Worm (Caenorhabditis elegans) whole organism, young adult: ENCODE measurements around the gene W06G6.17.

Source experiments
- B0035.1 ChIP-seq: sonication (generic microtip); optimal IDR thresholded peaks from 2 replicates; lab custom pipeline; 2016; ENCODE audit warnings: missing genetic modification characterization, mild to moderate bottlenecking, missing compliant biosample characterization, missing genotype, missing genetic modification reagents
- B0261.1 ChIP-seq: sonication (generic microtip); optimal IDR thresholded peaks from 2 replicates; lab custom pipeline; 2016; ENCODE audit warnings: mild to moderate bottlenecking, missing genetic modification characterization, moderate library complexity, missing compliant biosample characterization
- C06A6.2 ChIP-seq: fragments of 200-800 bp; sonication (Bioruptor generic); conservative IDR thresholded peaks from 2 replicates; pipeline ENCODE4 v1.3.6; 2022; ENCODE audit warnings: missing genetic modification characterization, missing compliant biosample characterization
- F10E7.11 ChIP-seq: sonication (generic microtip); optimal IDR thresholded peaks from 2 replicates; lab custom pipeline; 2017; ENCODE audit warnings: mild to moderate bottlenecking, missing genetic modification characterization, moderate library complexity, missing compliant biosample characterization
- F22D6.2 ChIP-seq: sonication (generic microtip); optimal IDR thresholded peaks from 2 replicates; lab custom pipeline; 2016; ENCODE audit warnings: mild to moderate bottlenecking, missing genetic modification characterization, missing compliant biosample characterization
- F37B4.10 ChIP-seq: fragments of 200-800 bp; sonication (Bioruptor generic); IDR thresholded peaks from 2 replicates; pipeline ENCODE4 v1.3.6; 2022; ENCODE audit warnings: missing genetic modification characterization, missing compliant biosample characterization
- F39B2.1 ChIP-seq: fragments of 200-800 bp; sonication (Bioruptor generic); IDR thresholded peaks from 2 replicates; pipeline ENCODE4 v1.3.6; 2022; ENCODE audit warnings: missing genetic modification reagents, missing genetic modification characterization, missing compliant biosample characterization
- F49E8.2 ChIP-seq: sonication (generic microtip); optimal IDR thresholded peaks from 3 replicates; lab custom pipeline; 2017; ENCODE audit warnings: missing genetic modification characterization, mild to moderate bottlenecking, missing compliant biosample characterization, antibody characterized with exemption, moderate library complexity; ENCODE audit not compliant: insufficient read depth
- F52B5.7 ChIP-seq: sonication (generic microtip); optimal IDR thresholded peaks from 2 replicates; lab custom pipeline; 2016; ENCODE audit warnings: mild to moderate bottlenecking, missing genetic modification characterization, missing compliant biosample characterization
- F57A8.1 ChIP-seq: fragments of 200-800 bp; sonication (Bioruptor generic); optimal IDR thresholded peaks from 2 replicates; lab custom pipeline; 2018; ENCODE audit warnings: mild to moderate bottlenecking, missing genetic modification characterization, moderate library complexity, missing compliant biosample characterization
- F57C9.4 ChIP-seq: sonication (generic microtip); optimal IDR thresholded peaks from 2 replicates; lab custom pipeline; 2017; ENCODE audit warnings: mild to moderate bottlenecking, missing genetic modification characterization, missing compliant biosample characterization
- T07F8.4 ChIP-seq: sonication (generic microtip); optimal IDR thresholded peaks from 2 replicates; lab custom pipeline; 2016; ENCODE audit warnings: mild to moderate bottlenecking, missing genetic modification characterization, moderate library complexity, missing compliant biosample characterization
- Y53F4B.3 ChIP-seq: fragments of 200-800 bp; sonication (Bioruptor generic); IDR thresholded peaks from 2 replicates; pipeline ENCODE4 v1.3.6; 2022; ENCODE audit warnings: missing genetic modification reagents, missing genetic modification characterization, missing compliant biosample characterization
- Y56A3A.18 ChIP-seq: fragments of 200-800 bp; sonication (Bioruptor generic); IDR thresholded peaks from 2 replicates; pipeline ENCODE4 v1.3.6; 2022; ENCODE audit warnings: missing genetic modification reagents, missing genetic modification characterization, missing compliant biosample characterization
- Y79H2A.3 ChIP-seq: fragments of 200-800 bp; sonication (Bioruptor generic); conservative IDR thresholded peaks from 2 replicates; pipeline ENCODE4 v1.3.6; 2022; ENCODE audit warnings: missing genetic modification reagents, missing genetic modification characterization, missing compliant biosample characterization
- Y95B8A.8 ChIP-seq: fragments of 200-800 bp; sonication (Bioruptor generic); IDR thresholded peaks from 2 replicates; pipeline ENCODE4 v1.3.6; 2022; ENCODE audit warnings: missing genetic modification reagents, missing genetic modification characterization, missing compliant biosample characterization
- akir-1 ChIP-seq: fragments of 200-800 bp; sonication (Bioruptor generic); optimal IDR thresholded peaks from 2 replicates; lab custom pipeline; 2018; ENCODE audit warnings: mild to moderate bottlenecking, missing genetic modification characterization, moderate library complexity, missing compliant biosample characterization
- athp-1 ChIP-seq: sonication (generic microtip); optimal IDR thresholded peaks from 2 replicates; lab custom pipeline; 2017; ENCODE audit warnings: mild to moderate bottlenecking, missing genetic modification characterization, missing compliant biosample characterization
- attf-5 ChIP-seq: fragments of 200-800 bp; sonication (Bioruptor generic); optimal IDR thresholded peaks from 2 replicates; lab custom pipeline; 2018; ENCODE audit warnings: mild to moderate bottlenecking, missing genetic modification characterization, missing compliant biosample characterization
- attf-6 ChIP-seq: fragments of 200-800 bp; sonication (Bioruptor generic); IDR thresholded peaks from 2 replicates; pipeline ENCODE4 v1.3.6; 2022; ENCODE audit warnings: missing genetic modification reagents, missing genetic modification characterization, missing compliant biosample characterization
- cebp-1 ChIP-seq, 2 experiments: fragments of 200-800 bp in 1 of 2; sonication (Bioruptor generic) in 1 of 2; sonication (generic microtip) in 1 of 2; IDR thresholded peaks in 1 of 2; optimal IDR thresholded peaks in 1 of 2; 2 replicates each; pipeline versions ENCODE4 v1.3.6 to Lab custom; 2017 to 2022; ENCODE audit warnings: missing compliant biosample characterization in 2 of 2, missing genetic modification characterization in 2 of 2, mild to moderate bottlenecking in 1 of 2, missing genetic modification reagents in 1 of 2, moderate library complexity in 1 of 2
- die-1 ChIP-seq: sonication (generic microtip); optimal IDR thresholded peaks from 2 replicates; lab custom pipeline; 2016; ENCODE audit warnings: missing genotype, mild to moderate bottlenecking, missing genetic modification characterization, missing compliant biosample characterization
- dox-1 ChIP-seq: fragments of 200-800 bp; sonication (Bioruptor generic); IDR thresholded peaks from 2 replicates; pipeline ENCODE4 v1.3.6; 2022; ENCODE audit warnings: missing genetic modification reagents, missing genetic modification characterization, missing compliant biosample characterization
- dpl-1 ChIP-seq: fragments of 150-350 bp; optimal IDR thresholded peaks from 2 replicates; lab custom pipeline; 2014; ENCODE audit warnings: missing biosample characterization, missing genetic modification reagents, missing genetic modification characterization
- efl-1 ChIP-seq: fragments of 150-350 bp; optimal IDR thresholded peaks from 2 replicates; lab custom pipeline; 2014; ENCODE audit warnings: missing biosample characterization, missing genetic modification reagents, missing genetic modification characterization
- egl-18 ChIP-seq: fragments of 200-800 bp; sonication (Bioruptor generic); IDR thresholded peaks from 2 replicates; pipeline ENCODE4 v1.3.6; 2022; ENCODE audit warnings: missing genetic modification reagents, missing genetic modification characterization, missing compliant biosample characterization
- egl-44 ChIP-seq: fragments of 200-800 bp; sonication (Bioruptor generic); IDR thresholded peaks from 2 replicates; pipeline ENCODE4 v1.3.6; 2022; ENCODE audit warnings: missing genetic modification reagents, missing genetic modification characterization, missing compliant biosample characterization
- ekl-4 ChIP-seq: fragments of 200-800 bp; sonication (Bioruptor generic); IDR thresholded peaks from 2 replicates; pipeline ENCODE4 v1.3.6; 2022; ENCODE audit warnings: missing genetic modification reagents, missing genetic modification characterization, missing compliant biosample characterization
- fkh-3 ChIP-seq: sonication (generic microtip); optimal IDR thresholded peaks from 2 replicates; lab custom pipeline; 2016; ENCODE audit warnings: mild to moderate bottlenecking, missing genetic modification characterization, missing compliant biosample characterization
- him-1 ChIP-seq: sonication (generic microtip); optimal IDR thresholded peaks from 2 replicates; lab custom pipeline; 2016; ENCODE audit warnings: missing genotype, missing genetic modification reagents, missing genetic modification characterization, missing compliant biosample characterization
- hmg-20 ChIP-seq: fragments of 200-800 bp; sonication (Bioruptor generic); IDR thresholded peaks from 2 replicates; pipeline ENCODE4 v1.3.6; 2022; ENCODE audit warnings: missing genetic modification reagents, missing genetic modification characterization, missing compliant biosample characterization
- lag-1 ChIP-seq: fragments of 200-800 bp; sonication (Bioruptor generic); IDR thresholded peaks from 2 replicates; pipeline ENCODE4 v1.3.6; 2022; ENCODE audit warnings: missing genetic modification reagents, missing genetic modification characterization, missing compliant biosample characterization
- let-526 ChIP-seq: fragments of 200-800 bp; sonication (Bioruptor generic); IDR thresholded peaks from 2 replicates; pipeline ENCODE4 v1.3.6; 2022; ENCODE audit warnings: missing genetic modification reagents, missing genetic modification characterization, missing compliant biosample characterization
- lin-26 ChIP-seq: fragments of 200-800 bp; sonication (Bioruptor generic); IDR thresholded peaks from 2 replicates; pipeline ENCODE4 v1.3.6; 2022; ENCODE audit warnings: missing genetic modification reagents, missing genetic modification characterization, missing compliant biosample characterization
- lsl-1 ChIP-seq: fragments of 200-800 bp; sonication (Bioruptor generic); optimal IDR thresholded peaks from 2 replicates; lab custom pipeline; 2018; ENCODE audit warnings: mild to moderate bottlenecking, missing genetic modification characterization, moderate library complexity, missing compliant biosample characterization
- madf-10 ChIP-seq: sonication (generic microtip); optimal IDR thresholded peaks from 2 replicates; lab custom pipeline; 2016; ENCODE audit warnings: mild to moderate bottlenecking, missing genetic modification characterization, missing compliant biosample characterization
- madf-6 ChIP-seq: fragments of 200-800 bp; sonication (Bioruptor generic); IDR thresholded peaks from 2 replicates; pipeline ENCODE4 v1.3.6; 2022; ENCODE audit warnings: missing genetic modification reagents, missing genetic modification characterization, missing compliant biosample characterization
- madf-8 ChIP-seq: fragments of 200-800 bp; sonication (Bioruptor generic); conservative IDR thresholded peaks from 2 replicates; pipeline ENCODE4 v1.3.6; 2022; ENCODE audit warnings: missing genetic modification reagents, missing genetic modification characterization, missing compliant biosample characterization
- mel-28 ChIP-seq: sonication (generic microtip); optimal IDR thresholded peaks from 2 replicates; lab custom pipeline; 2016; ENCODE audit warnings: borderline replicate concordance, mild to moderate bottlenecking, missing genetic modification characterization, missing compliant biosample characterization
- nhr-179 ChIP-seq: sonication (generic microtip); optimal IDR thresholded peaks from 2 replicates; lab custom pipeline; 2016; ENCODE audit warnings: mild to moderate bottlenecking, missing genetic modification characterization, missing compliant biosample characterization
- snpc-3.4 ChIP-seq: sonication (generic microtip); optimal IDR thresholded peaks from 2 replicates; lab custom pipeline; 2017; ENCODE audit warnings: missing genetic modification characterization, mild to moderate bottlenecking, missing compliant biosample characterization, antibody characterized with exemption, moderate library complexity, missing genotype, missing genetic modification reagents
- tbp1 ChIP-seq: fragments of 200-800 bp; sonication (Bioruptor generic); optimal IDR thresholded peaks from 2 replicates; lab custom pipeline; 2018; ENCODE audit warnings: mild to moderate bottlenecking, missing genetic modification characterization, missing compliant biosample characterization
- tlf-1 ChIP-seq: fragments of 200-800 bp; sonication (Bioruptor generic); optimal IDR thresholded peaks from 2 replicates; lab custom pipeline; 2018; ENCODE audit warnings: mild to moderate bottlenecking, missing genetic modification characterization, missing compliant biosample characterization
- unc-130 ChIP-seq: sonication (generic microtip); optimal IDR thresholded peaks from 2 replicates; lab custom pipeline; 2016; ENCODE audit warnings: missing genetic modification reagents, missing genetic modification characterization, missing compliant biosample characterization
- zfh-2 ChIP-seq: fragments of 200-800 bp; sonication (Bioruptor generic); conservative IDR thresholded peaks from 2 replicates; pipeline ENCODE4 v1.3.6; 2022; ENCODE audit warnings: missing genetic modification reagents, missing genetic modification characterization, missing compliant biosample characterization
- ztf-18 ChIP-seq: sonication (generic microtip); optimal IDR thresholded peaks from 2 replicates; lab custom pipeline; 2016; ENCODE audit warnings: missing genotype, mild to moderate bottlenecking, missing genetic modification characterization, missing compliant biosample characterization
- ztf-25 ChIP-seq: fragments of 200-800 bp; sonication (Bioruptor generic); IDR thresholded peaks from 2 replicates; pipeline ENCODE4 v1.3.6; 2022; ENCODE audit warnings: missing genetic modification reagents, missing genetic modification characterization, missing compliant biosample characterization
- ztf-26 ChIP-seq: sonication (generic microtip); optimal IDR thresholded peaks from 2 replicates; lab custom pipeline; 2017; ENCODE audit warnings: missing genetic modification characterization, missing compliant biosample characterization
- ztf-28 ChIP-seq: fragments of 200-800 bp; sonication (Bioruptor generic); IDR thresholded peaks from 2 replicates; pipeline ENCODE4 v1.3.6; 2022; ENCODE audit warnings: missing genetic modification reagents, missing genetic modification characterization, missing compliant biosample characterization

W06G6.17 gene

DNA sequence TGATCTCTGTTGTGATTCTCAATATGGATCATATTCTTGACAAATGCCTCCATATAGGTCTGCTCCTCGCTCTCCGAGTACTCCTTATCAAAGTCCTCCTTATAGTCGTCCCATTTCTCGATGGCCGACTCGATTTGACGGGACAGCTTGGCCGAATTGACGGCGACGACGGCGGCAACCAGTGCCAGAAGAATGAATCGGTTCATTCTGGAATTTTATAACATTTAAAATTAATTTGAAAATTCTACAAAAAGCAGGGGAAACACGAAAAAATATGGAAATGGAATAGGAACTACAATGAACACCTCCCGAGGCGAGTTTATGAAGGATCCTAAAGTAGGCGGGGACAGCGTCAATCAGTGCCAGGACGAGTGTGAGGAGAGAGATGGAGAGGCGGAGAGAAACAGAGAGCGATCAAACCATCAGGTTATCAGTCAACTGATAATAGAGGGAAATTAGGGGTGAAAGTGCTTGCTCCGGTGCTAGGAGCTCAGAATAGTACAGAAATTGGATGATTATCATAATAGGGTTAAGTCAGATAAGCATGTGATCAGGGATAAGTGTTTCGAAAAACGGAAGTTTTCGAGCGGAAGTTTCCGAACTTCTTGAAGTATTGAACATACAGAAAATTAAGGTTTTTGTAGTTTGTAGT, 49.8 kb downstream of the W06G6.17 start, which contains the start of gene cpl-1 (continued):
- TF ChIP-seq efl-1 (GFP tag; lab: Kevin White, UChicago) (no peak), nhr-179 (no peak), akir-1 (GFP tag; lab: Kevin White, UChicago) (no peak), dpl-1 (GFP tag; lab: Kevin White, UChicago) (no peak), Y79H2A.3 (GFP tag; lab: Robert Waterston, UW) (no peak), ekl-4 (GFP tag; lab: Robert Waterston, UW) (no peak), lsl-1 (GFP tag; lab: Kevin White, UChicago) (no peak), C06A6.2 (GFP tag; lab: Robert Waterston, UW) (no peak), die-1 (tag; lab: Kevin White, UChicago) (no peak), lag-1 (GFP tag; lab: Robert Waterston, UW) (no peak), Y95B8A.8 (GFP tag; lab: Robert Waterston, UW) (no peak), him-1 (tag; lab: Kevin White, UChicago) (no peak), madf-10 (tag; lab: Kevin White, UChicago) (peak; percentile 29), snpc-3.4 (tag; lab: Kevin White, UChicago) (no peak), zfh-2 (peak; percentile 69), mel-28 (no peak), F37B4.10 (no peak), egl-18 (no peak), ztf-25 (GFP tag; lab: Robert Waterston, UW) (no peak), tbp1 (GFP tag; lab: Kevin White, UChicago) (peak; percentile 28), attf-6 (GFP tag; lab: Robert Waterston, UW) (no peak), Y56A3A.18 (GFP tag; lab: Robert Waterston, UW) (no peak), tlf-1 (GFP tag; lab: Kevin White, UChicago) (no peak), athp-1 (tag; lab: Kevin White, UChicago) (no peak), T07F8.4 (tag; lab: Kevin White, UChicago) (no peak), B0261.1 (tag; lab: Kevin White, UChicago) (no peak), dox-1 (GFP tag; lab: Robert Waterston, UW) (no peak), ztf-26 (tag; lab: Kevin White, UChicago) (no peak), B0035.1 (no peak), egl-44 (no peak), ztf-18 (no peak), fkh-3 (tag; lab: Kevin White, UChicago) (no peak), unc-130 (GFP tag; lab: Kevin White, UChicago) (no peak), cebp-1 (GFP tag; IDR thresholded peaks at IDR 0.05; lab: Robert Waterston, UW) (no peak), cebp-1 (tag; optimal IDR thresholded peaks at IDR 0.05; lab: Kevin White, UChicago) (peak; percentile 32), F49E8.2 (no peak), Y53F4B.3 (GFP tag; lab: Robert Waterston, UW) (no peak), F39B2.1 (GFP tag; lab: Robert Waterston, UW) (no peak), lin-26 (GFP tag; lab: Robert Waterston, UW) (no peak), hmg-20 (GFP tag; lab: Robert Waterston, UW) (no peak), F52B5.7 (tag; lab: Kevin White, UChicago) (peak; percentile 2), F57A8.1 (no peak), let-526 (GFP tag; lab: Robert Waterston, UW) (no peak), attf-5 (GFP tag; lab: Kevin White, UChicago) (peak; percentile 3), F22D6.2 (no peak), madf-6 (GFP tag; lab: Robert Waterston, UW) (no peak), madf-8 (GFP tag; lab: Robert Waterston, UW) (no peak), F57C9.4 (tag; lab: Kevin White, UChicago) (no peak), ztf-28 (GFP tag; lab: Robert Waterston, UW) (no peak), F10E7.11 (tag; lab: Kevin White, UChicago) (no peak)
